Worm (Caenorhabditis elegans) whole organism, young adult: ENCODE results near the gene K06B4.15.

Experiments
- B0019.2 ChIP-seq: fragments of 200-800 bp; sonication (Bioruptor generic); conservative IDR thresholded peaks from 2 replicates; pipeline ENCODE4 v1.3.6; 2022; ENCODE audit warnings: missing genetic modification reagents, missing genetic modification characterization, missing compliant biosample characterization
- B0261.1 ChIP-seq: sonication (generic microtip); optimal IDR thresholded peaks from 2 replicates; lab custom pipeline; 2016; ENCODE audit warnings: mild to moderate bottlenecking, missing genetic modification characterization, moderate library complexity, missing compliant biosample characterization
- C17E4.6 ChIP-seq: fragments of 200-800 bp; sonication (Bioruptor generic); IDR thresholded peaks from 2 replicates; pipeline ENCODE4 v1.3.6; 2022; ENCODE audit warnings: missing genetic modification reagents, missing genetic modification characterization, missing compliant biosample characterization
- F39B2.1 ChIP-seq: fragments of 200-800 bp; sonication (Bioruptor generic); IDR thresholded peaks from 2 replicates; pipeline ENCODE4 v1.3.6; 2022; ENCODE audit warnings: missing genetic modification reagents, missing genetic modification characterization, missing compliant biosample characterization
- F49E8.2 ChIP-seq: sonication (generic microtip); optimal IDR thresholded peaks from 3 replicates; lab custom pipeline; 2017; ENCODE audit warnings: missing genetic modification characterization, mild to moderate bottlenecking, missing compliant biosample characterization, antibody characterized with exemption, moderate library complexity; ENCODE audit not compliant: insufficient read depth
- T07F8.4 ChIP-seq: sonication (generic microtip); optimal IDR thresholded peaks from 2 replicates; lab custom pipeline; 2016; ENCODE audit warnings: mild to moderate bottlenecking, missing genetic modification characterization, moderate library complexity, missing compliant biosample characterization
- T26A5.8 ChIP-seq: sonication (generic microtip); optimal IDR thresholded peaks from 2 replicates; lab custom pipeline; 2016; ENCODE audit warnings: missing genetic modification characterization, missing compliant biosample characterization
- Y53F4B.3 ChIP-seq: fragments of 200-800 bp; sonication (Bioruptor generic); IDR thresholded peaks from 2 replicates; pipeline ENCODE4 v1.3.6; 2022; ENCODE audit warnings: missing genetic modification reagents, missing genetic modification characterization, missing compliant biosample characterization
- Y53G8AR.9 ChIP-seq: fragments of 200-800 bp; sonication (Bioruptor generic); conservative IDR thresholded peaks from 2 replicates; pipeline ENCODE4 v1.3.6; 2022; ENCODE audit warnings: missing genetic modification reagents, missing genetic modification characterization, missing compliant biosample characterization
- Y56A3A.18 ChIP-seq: fragments of 200-800 bp; sonication (Bioruptor generic); IDR thresholded peaks from 2 replicates; pipeline ENCODE4 v1.3.6; 2022; ENCODE audit warnings: missing genetic modification reagents, missing genetic modification characterization, missing compliant biosample characterization
- Y79H2A.3 ChIP-seq: fragments of 200-800 bp; sonication (Bioruptor generic); conservative IDR thresholded peaks from 2 replicates; pipeline ENCODE4 v1.3.6; 2022; ENCODE audit warnings: missing genetic modification reagents, missing genetic modification characterization, missing compliant biosample characterization
- attf-3 ChIP-seq: fragments of 200-800 bp; sonication (Bioruptor generic); conservative IDR thresholded peaks from 2 replicates; pipeline ENCODE4 v1.3.6; 2022; ENCODE audit warnings: missing genetic modification reagents, missing genetic modification characterization, missing compliant biosample characterization
- bed-1 ChIP-seq: fragments of 200-800 bp; sonication (Bioruptor generic); IDR thresholded peaks from 2 replicates; pipeline ENCODE4 v1.3.6; 2022; ENCODE audit warnings: missing genetic modification reagents, missing genetic modification characterization, missing compliant biosample characterization
- ccch-3 ChIP-seq: fragments of 200-800 bp; sonication (Bioruptor generic); optimal IDR thresholded peaks from 2 replicates; lab custom pipeline; 2018; ENCODE audit warnings: mild to moderate bottlenecking, missing genetic modification characterization, missing compliant biosample characterization
- cebp-2 ChIP-seq: fragments of 200-800 bp; sonication (Bioruptor generic); IDR thresholded peaks from 2 replicates; pipeline ENCODE4 v1.3.6; 2022; ENCODE audit warnings: missing genetic modification characterization, missing compliant biosample characterization
- ceh-79 ChIP-seq: sonication (generic microtip); optimal IDR thresholded peaks from 2 replicates; lab custom pipeline; 2017; ENCODE audit warnings: mild to moderate bottlenecking, missing genetic modification characterization, missing compliant biosample characterization
- ceh-91 ChIP-seq: fragments of 200-800 bp; sonication (Bioruptor generic); IDR thresholded peaks from 2 replicates; pipeline ENCODE4 v1.3.6; 2022; ENCODE audit warnings: missing genetic modification reagents, missing genetic modification characterization, missing compliant biosample characterization
- efl-1 ChIP-seq: fragments of 150-350 bp; optimal IDR thresholded peaks from 2 replicates; lab custom pipeline; 2014; ENCODE audit warnings: missing biosample characterization, missing genetic modification reagents, missing genetic modification characterization
- gei-17 ChIP-seq: fragments of 200-800 bp; sonication (Bioruptor generic); optimal IDR thresholded peaks from 2 replicates; lab custom pipeline; 2018; ENCODE audit warnings: mild to moderate bottlenecking, missing genetic modification characterization, missing compliant biosample characterization
- hrde-1 ChIP-seq: sonication (generic microtip); optimal IDR thresholded peaks from 2 replicates; lab custom pipeline; 2016; ENCODE audit warnings: missing genetic modification characterization, mild to moderate bottlenecking, missing compliant biosample characterization, moderate library complexity, missing genotype, missing genetic modification reagents, borderline replicate concordance
- lag-1 ChIP-seq: fragments of 200-800 bp; sonication (Bioruptor generic); IDR thresholded peaks from 2 replicates; pipeline ENCODE4 v1.3.6; 2022; ENCODE audit warnings: missing genetic modification reagents, missing genetic modification characterization, missing compliant biosample characterization
- lin-26 ChIP-seq: fragments of 200-800 bp; sonication (Bioruptor generic); IDR thresholded peaks from 2 replicates; pipeline ENCODE4 v1.3.6; 2022; ENCODE audit warnings: missing genetic modification reagents, missing genetic modification characterization, missing compliant biosample characterization
- lsl-1 ChIP-seq: fragments of 200-800 bp; sonication (Bioruptor generic); optimal IDR thresholded peaks from 2 replicates; lab custom pipeline; 2018; ENCODE audit warnings: mild to moderate bottlenecking, missing genetic modification characterization, moderate library complexity, missing compliant biosample characterization
- lsy-27 ChIP-seq: sonication (generic microtip); optimal IDR thresholded peaks from 2 replicates; lab custom pipeline; 2017; ENCODE audit warnings: missing genetic modification characterization, mild to moderate bottlenecking, missing compliant biosample characterization, antibody characterized with exemption, missing genotype, borderline replicate concordance; ENCODE audit not compliant: insufficient read depth
- madf-3 ChIP-seq: fragments of 200-800 bp; sonication (Bioruptor generic); IDR thresholded peaks from 2 replicates; pipeline ENCODE4 v1.3.6; 2022; ENCODE audit warnings: missing genetic modification reagents, missing genetic modification characterization, missing compliant biosample characterization
- mel-28 ChIP-seq: sonication (generic microtip); optimal IDR thresholded peaks from 2 replicates; lab custom pipeline; 2016; ENCODE audit warnings: borderline replicate concordance, mild to moderate bottlenecking, missing genetic modification characterization, missing compliant biosample characterization
- nhr-179 ChIP-seq: sonication (generic microtip); optimal IDR thresholded peaks from 2 replicates; lab custom pipeline; 2016; ENCODE audit warnings: mild to moderate bottlenecking, missing genetic modification characterization, missing compliant biosample characterization
- nhr-80 ChIP-seq: sonication (generic microtip); optimal IDR thresholded peaks from 2 replicates; lab custom pipeline; 2016; ENCODE audit warnings: missing genetic modification characterization, missing compliant biosample characterization
- nhr-90 ChIP-seq: sonication (generic microtip); optimal IDR thresholded peaks from 2 replicates; lab custom pipeline; 2016; ENCODE audit warnings: missing genotype, mild to moderate bottlenecking, missing genetic modification characterization, missing compliant biosample characterization
- pbrm-1 ChIP-seq: fragments of 200-800 bp; sonication (Bioruptor generic); IDR thresholded peaks from 2 replicates; pipeline ENCODE4 v1.3.6; 2022; ENCODE audit warnings: missing genetic modification reagents, missing genetic modification characterization, missing compliant biosample characterization
- rec-8 ChIP-seq, 2 experiments: sonication (generic microtip); optimal IDR thresholded peaks; 2 replicates each; lab custom pipeline; 2016; ENCODE audit warnings: mild to moderate bottlenecking in 2 of 2, missing genetic modification characterization in 2 of 2, missing genetic modification reagents in 2 of 2, missing genotype in 2 of 2, missing biosample characterization in 1 of 2, missing compliant biosample characterization in 1 of 2, moderate library complexity in 1 of 2
- sdz-38 ChIP-seq: sonication (generic microtip); optimal IDR thresholded peaks from 2 replicates; lab custom pipeline; 2016; ENCODE audit warnings: missing genotype, missing genetic modification characterization, missing compliant biosample characterization
- tbx-9 ChIP-seq: sonication (generic microtip); optimal IDR thresholded peaks from 2 replicates; lab custom pipeline; 2016; ENCODE audit warnings: borderline replicate concordance, missing genetic modification characterization, inconsistent platforms, missing compliant biosample characterization
- unc-130 ChIP-seq: sonication (generic microtip); optimal IDR thresholded peaks from 2 replicates; lab custom pipeline; 2016; ENCODE audit warnings: missing genetic modification reagents, missing genetic modification characterization, missing compliant biosample characterization
- ztf-22 ChIP-seq: fragments of 200-800 bp; sonication (Bioruptor generic); optimal IDR thresholded peaks from 2 replicates; lab custom pipeline; 2018; ENCODE audit warnings: mild to moderate bottlenecking, missing genetic modification characterization, moderate library complexity, missing compliant biosample characterization
- ztf-6 ChIP-seq: fragments of 200-800 bp; sonication (Bioruptor generic); IDR thresholded peaks from 2 replicates; pipeline ENCODE4 v1.3.6; 2022; ENCODE audit warnings: missing genetic modification reagents, missing genetic modification characterization, missing compliant biosample characterization

K06B4.15 gene

ce11 chrV:15710401-15710800 lies 40.2 kb downstream of the K06B4.15 start, which contains the start of gene Y6E2A.1 (continued):
- TF ChIP-seq lin-26 (GFP tag; lab: Robert Waterston, UW) (no peak), lsy-27 (tag; lab: Kevin White, UChicago) (no peak), F49E8.2 (tag; lab: Kevin White, UChicago) (no peak)

ce11 chrV:15711898-15712297 lies 41.7 kb downstream of the K06B4.15 start, which contains the start of gene str-101:
Gene str-101, minus strand, starts transcription at chrV:15711998.
- TF ChIP-seq bed-1 (GFP tag; lab: Robert Waterston, UW): no peak
- TF ChIP-seq ccch-3: no peak
- no peak for TF ChIP-seq sdz-38 (tag; lab: Kevin White, UChicago)
- no peak for TF ChIP-seq mel-28 (tag; lab: Kevin White, UChicago)
- no peak for TF ChIP-seq B0019.2 (GFP tag; lab: Robert Waterston, UW)
- no peak for TF ChIP-seq ztf-22 (GFP tag; lab: Kevin White, UChicago)
- no peak for TF ChIP-seq madf-3 (GFP tag; lab: Robert Waterston, UW)
- no peak for TF ChIP-seq B0261.1
- no peak for TF ChIP-seq pbrm-1 (GFP tag; lab: Robert Waterston, UW)
- TF ChIP-seq Y79H2A.3 (GFP tag; lab: Robert Waterston, UW): no peak
- TF ChIP-seq lag-1: no peak
- no peak for TF ChIP-seq Y53F4B.3 (GFP tag; lab: Robert Waterston, UW)
- TF ChIP-seq gei-17 (GFP tag; lab: Kevin White, UChicago): no peak
- no peak for TF ChIP-seq tbx-9 (tag; lab: Kevin White, UChicago)
- TF ChIP-seq F39B2.1 (GFP tag; lab: Robert Waterston, UW): no peak
- no peak for TF ChIP-seq unc-130
- no peak for TF ChIP-seq ceh-79 (tag; lab: Kevin White, UChicago)
- TF ChIP-seq cebp-2 (GFP tag; lab: Robert Waterston, UW): no peak

- no peak for TF ChIP-seq rec-8 (tag; optimal IDR thresholded peaks at IDR 0.05; lab: Kevin White, UChicago)
- no peak for TF ChIP-seq efl-1 (GFP tag; lab: Kevin White, UChicago)
- no peak for TF ChIP-seq hrde-1 (tag; lab: Kevin White, UChicago)
- no peak for TF ChIP-seq ceh-91 (GFP tag; lab: Robert Waterston, UW)
- no peak for TF ChIP-seq Y56A3A.18 (GFP tag; lab: Robert Waterston, UW)
- no peak for TF ChIP-seq Y53G8AR.9
- TF ChIP-seq cebp-2 (GFP tag; lab: Robert Waterston, UW): no peak
- TF ChIP-seq T07F8.4 (tag; lab: Kevin White, UChicago): no peak
- no peak for TF ChIP-seq lsl-1 (GFP tag; lab: Kevin White, UChicago)
- TF ChIP-seq nhr-90 (tag; lab: Kevin White, UChicago): no peak
- TF ChIP-seq mel-28 (tag; lab: Kevin White, UChicago): no peak
- TF ChIP-seq nhr-80 (tag; lab: Kevin White, UChicago): no peak
- TF ChIP-seq attf-3: no peak
- no peak for TF ChIP-seq T26A5.8 (tag; lab: Kevin White, UChicago)
- no peak for TF ChIP-seq nhr-179 (tag; lab: Kevin White, UChicago)
- TF ChIP-seq ztf-6 (GFP tag; lab: Robert Waterston, UW): no peak
- no peak for TF ChIP-seq C17E4.6 (GFP tag; lab: Robert Waterston, UW)
- TF ChIP-seq, all 124 proteins: peak for 0
Measured at ce11 chrV:15712385-15712784, 42.1 kb downstream of the K06B4.15 start.
